Worm (Caenorhabditis elegans) whole organism, L1 larva: ENCODE results near the gene C34C12.8.

Experiments
- ama-1 ChIP-seq: fragments of 150-350 bp; optimal IDR thresholded peaks from 2 replicates; lab custom pipeline; 2014
- elt-2 ChIP-seq: sonication (generic microtip); optimal IDR thresholded peaks from 2 replicates; lab custom pipeline; 2016; ENCODE audit warnings: missing genetic modification characterization, mild to moderate bottlenecking, inconsistent platforms, missing compliant biosample characterization, missing genetic modification reagents
- elt-3 ChIP-seq, 6 experiments: fragments of 150-350 bp in 1 of 6; sonication (generic microtip); optimal IDR thresholded peaks; 2 replicates each; lab custom pipeline; 2017 to 2018; ENCODE audit warnings: missing biosample characterization in 6 of 6, missing genetic modification characterization in 6 of 6, inconsistent platforms in 1 of 6
- nhr-12 ChIP-seq: sonication (generic microtip); optimal IDR thresholded peaks from 2 replicates; lab custom pipeline; 2017; ENCODE audit warnings: missing biosample characterization, missing genetic modification characterization
- nhr-19 ChIP-seq: fragments of 200-800 bp; sonication (Bioruptor generic); conservative IDR thresholded peaks from 2 replicates; pipeline ENCODE4 v1.3.6; 2022; ENCODE audit warnings: missing genetic modification characterization, missing compliant biosample characterization
- nhr-76 ChIP-seq: sonication (generic microtip); optimal IDR thresholded peaks from 2 replicates; lab custom pipeline; 2017; ENCODE audit warnings: missing biosample characterization, missing genetic modification characterization
- pag-3 ChIP-seq: sonication (generic microtip); optimal IDR thresholded peaks from 2 replicates; lab custom pipeline; 2017; ENCODE audit warnings: missing genetic modification characterization, mild to moderate bottlenecking, missing compliant biosample characterization, antibody characterized with exemption, borderline replicate concordance; ENCODE audit not compliant: insufficient read depth
- rnt-1 ChIP-seq: sonication (generic microtip); optimal IDR thresholded peaks from 2 replicates; lab custom pipeline; 2016; ENCODE audit warnings: mild to moderate bottlenecking, missing genetic modification characterization, moderate library complexity, missing compliant biosample characterization
- zag-1 ChIP-seq: fragments of 150-350 bp; optimal IDR thresholded peaks from 2 replicates; lab custom pipeline; 2014; ENCODE audit warnings: missing biosample characterization, missing genetic modification characterization
- zip-4 ChIP-seq: fragments of 200-800 bp; sonication (Bioruptor generic); optimal IDR thresholded peaks from 2 replicates; lab custom pipeline; 2018; ENCODE audit warnings: mild to moderate bottlenecking, missing genetic modification characterization, moderate library complexity, missing compliant biosample characterization
- ztf-4 ChIP-seq: fragments of 150-350 bp; optimal IDR thresholded peaks from 2 replicates; lab custom pipeline; 2014; ENCODE audit warnings: missing biosample characterization, missing genetic modification characterization

- TF ChIP-seq ztf-4 (tag; lab: Kevin White, UChicago): no peak
- TF ChIP-seq pag-3 (tag; lab: Kevin White, UChicago): no peak
- no peak for TF ChIP-seq nhr-12 (tag; lab: Kevin White, UChicago)
- TF ChIP-seq elt-3 (tag; optimal IDR thresholded peaks at IDR 0.05; lab: Kevin White, UChicago): no peak
- TF ChIP-seq elt-2: no peak
- no peak for TF ChIP-seq nhr-76 (tag; lab: Kevin White, UChicago)
- no peak for TF ChIP-seq ama-1 (lab: Kevin White, UChicago)
- no peak for TF ChIP-seq zag-1 (tag; lab: Kevin White, UChicago)
- TF ChIP-seq nhr-19 (GFP tag; lab: Robert Waterston, UW): no peak
- no peak for TF ChIP-seq zip-4 (GFP tag; lab: Kevin White, UChicago)
- no peak for TF ChIP-seq rnt-1 (tag; lab: Kevin White, UChicago)
Observed at ce11 chrIII:3452563-3453210, 7.5 kb upstream of the C34C12.8 start, which contains the start of the genes K01A11.3 and C34C12.12.
